Fruit fly (Drosophila melanogaster) whole organism, embryonic: ENCODE measurements around the gene COX7B.
A peak's percentile ranks its signal among the peaks of the same experiment; 100 is the strongest.

ENCODE experiments used
- CG12769 ChIP-seq: fragments of 200-800 bp; sonication (Bioruptor generic); optimal IDR thresholded peaks from 2 replicates; lab custom pipeline; 2019; ENCODE audit warnings: missing biosample characterization, mild to moderate bottlenecking, missing genetic modification characterization, moderate library complexity
- CG1603 ChIP-seq: fragments of 200-800 bp; sonication (Bioruptor generic); optimal IDR thresholded peaks from 2 replicates; lab custom pipeline; 2019; ENCODE audit warnings: missing biosample characterization, mild to moderate bottlenecking, missing genetic modification characterization, moderate library complexity
- CG2678 ChIP-seq: fragments of 200-800 bp; sonication (Bioruptor generic); optimal IDR thresholded peaks from 3 replicates; lab custom pipeline; 2019; ENCODE audit warnings: missing biosample characterization, mild to moderate bottlenecking, missing genetic modification characterization, moderate library complexity
- CG30403 ChIP-seq: fragments of 200-800 bp; sonication (Bioruptor generic); optimal IDR thresholded peaks from 3 replicates; lab custom pipeline; 2016; ENCODE audit warnings: missing biosample characterization, missing genetic modification characterization
- CG31441 ChIP-seq: fragments of 200-800 bp; sonication (Bioruptor generic); IDR thresholded peaks from 2 replicates; pipeline ENCODE4 v1.3.6; 2022; ENCODE audit warnings: missing biosample characterization, missing genetic modification characterization
- CG34422 ChIP-seq: fragments of 200-800 bp; sonication (Bioruptor generic); IDR thresholded peaks from 3 replicates; pipeline ENCODE4 v1.3.6; 2022; ENCODE audit warnings: missing biosample characterization, missing genetic modification characterization
- CG4617 ChIP-seq: fragments of 200-800 bp; sonication (Bioruptor generic); optimal IDR thresholded peaks from 3 replicates; lab custom pipeline; 2016; ENCODE audit warnings: missing biosample characterization, missing genetic modification characterization, borderline replicate concordance
- CG4854 ChIP-seq: fragments of 200-800 bp; sonication (Bioruptor generic); optimal IDR thresholded peaks from 2 replicates; lab custom pipeline; 2016; ENCODE audit warnings: missing biosample characterization, missing genetic modification characterization, inconsistent platforms
- CG5245 ChIP-seq: fragments of 200-800 bp; sonication (Bioruptor generic); optimal IDR thresholded peaks from 3 replicates; lab custom pipeline; 2016; ENCODE audit warnings: missing biosample characterization, missing genetic modification characterization
- CG6654 ChIP-seq: fragments of 200-800 bp; sonication (Bioruptor generic); optimal IDR thresholded peaks from 2 replicates; lab custom pipeline; 2017; ENCODE audit warnings: missing biosample characterization, mild to moderate bottlenecking, missing genetic modification characterization
- CG6689 ChIP-seq: fragments of 200-800 bp; sonication (Bioruptor generic); IDR thresholded peaks from 2 replicates; pipeline ENCODE4 v1.3.6; 2022; ENCODE audit warnings: missing biosample characterization, missing genetic modification characterization
- CG7271 ChIP-seq: fragments of 200-800 bp; sonication (Bioruptor generic); optimal IDR thresholded peaks from 2 replicates; lab custom pipeline; 2018; ENCODE audit warnings: missing biosample characterization, mild to moderate bottlenecking, missing genetic modification characterization, moderate library complexity
- CG7556 ChIP-seq: fragments of 200-800 bp; sonication (Bioruptor generic); optimal IDR thresholded peaks from 2 replicates; lab custom pipeline; 2017; ENCODE audit warnings: missing biosample characterization, mild to moderate bottlenecking, missing genetic modification characterization
- CoRest ChIP-seq: fragments of 200-800 bp; sonication (Bioruptor generic); optimal IDR thresholded peaks from 3 replicates; lab custom pipeline; 2018; ENCODE audit warnings: missing biosample characterization, mild to moderate bottlenecking, missing genetic modification characterization, moderate library complexity
- Dek ChIP-seq: fragments of 200-800 bp; sonication (Bioruptor generic); optimal IDR thresholded peaks from 3 replicates; lab custom pipeline; 2019; ENCODE audit warnings: missing biosample characterization, mild to moderate bottlenecking, missing genetic modification characterization, moderate library complexity
- E2f2 ChIP-seq: fragments of 200-800 bp; sonication (Bioruptor generic); IDR thresholded peaks from 2 replicates; pipeline ENCODE4 v1.3.6; 2022; ENCODE audit warnings: missing biosample characterization, missing genetic modification characterization
- Ets97D ChIP-seq: fragments of 200-800 bp; sonication (Bioruptor generic); optimal IDR thresholded peaks from 3 replicates; lab custom pipeline; 2016; ENCODE audit warnings: missing biosample characterization, missing genetic modification characterization
- H2.0 ChIP-seq: fragments of 200-800 bp; sonication (Bioruptor generic); IDR thresholded peaks from 2 replicates; pipeline ENCODE4 v1.3.6; 2022; ENCODE audit warnings: missing biosample characterization, missing genetic modification characterization
- HLH3B ChIP-seq: fragments of 200-800 bp; sonication (Bioruptor generic); IDR thresholded peaks from 2 replicates; pipeline ENCODE4 v1.3.6; 2022; ENCODE audit warnings: missing biosample characterization, missing genetic modification characterization
- HLHmδ ChIP-seq: fragments of 200-800 bp; sonication (Bioruptor generic); optimal IDR thresholded peaks from 2 replicates; lab custom pipeline; 2018; ENCODE audit warnings: missing biosample characterization, mild to moderate bottlenecking, missing genetic modification characterization, moderate library complexity
- HmgD ChIP-seq: fragments of 200-800 bp; sonication (Bioruptor generic); optimal IDR thresholded peaks from 3 replicates; lab custom pipeline; 2016; ENCODE audit warnings: missing biosample characterization, missing genetic modification characterization
- HmgZ ChIP-seq: fragments of 200-800 bp; sonication (Bioruptor generic); optimal IDR thresholded peaks from 2 replicates; lab custom pipeline; 2018; ENCODE audit warnings: missing biosample characterization, mild to moderate bottlenecking, missing genetic modification characterization
- Hmr ChIP-seq: fragments of 200-800 bp; sonication (Bioruptor generic); optimal IDR thresholded peaks from 3 replicates; lab custom pipeline; 2017; ENCODE audit warnings: mild to moderate bottlenecking, missing biosample characterization, missing genetic modification reagents, missing genetic modification characterization
- Hmx ChIP-seq: fragments of 200-800 bp; sonication (Bioruptor generic); optimal IDR thresholded peaks from 2 replicates; lab custom pipeline; 2016; ENCODE audit warnings: missing biosample characterization, missing genetic modification characterization
- Hr39 ChIP-seq: fragments of >200 bp; optimal IDR thresholded peaks from 2 replicates; lab custom pipeline; 2017
- Hr51 ChIP-seq, 2 experiments: fragments of 200-800 bp; sonication (Bioruptor generic); optimal IDR thresholded peaks; 2 replicates in 1 of 2; 3 replicates in 1 of 2; lab custom pipeline; 2016 to 2018; ENCODE audit warnings: missing biosample characterization in 2 of 2, missing genetic modification characterization in 2 of 2, mild to moderate bottlenecking in 1 of 2, moderate library complexity in 1 of 2
- Jarid2 ChIP-seq: fragments of 200-800 bp; sonication (Bioruptor generic); optimal IDR thresholded peaks from 3 replicates; lab custom pipeline; 2017; ENCODE audit warnings: mild to moderate bottlenecking, missing biosample characterization, missing genetic modification reagents, missing genetic modification characterization
- Myb ChIP-seq: fragments of 200-800 bp; sonication (Bioruptor generic); optimal IDR thresholded peaks from 2 replicates; lab custom pipeline; 2016; ENCODE audit warnings: missing biosample characterization, missing genetic modification characterization
- Nf-YA ChIP-seq: fragments of 200-800 bp; sonication (Bioruptor generic); IDR thresholded peaks from 2 replicates; pipeline ENCODE4 v1.3.6; 2022; ENCODE audit warnings: missing biosample characterization, missing genetic modification characterization
- Nf-YC ChIP-seq: fragments of 200-800 bp; optimal IDR thresholded peaks from 3 replicates; lab custom pipeline; 2019; ENCODE audit warnings: missing biosample characterization, mild to moderate bottlenecking, missing genetic modification characterization, moderate library complexity
- Opbp ChIP-seq: fragments of 200-800 bp; sonication (Bioruptor generic); IDR thresholded peaks from 3 replicates; pipeline ENCODE4 v1.3.6; 2022; ENCODE audit warnings: missing biosample characterization, missing genetic modification characterization; ENCODE audit not compliant: partially characterized antibody
- Optix ChIP-seq: fragments of 200-800 bp; sonication (Bioruptor generic); IDR thresholded peaks from 3 replicates; pipeline ENCODE4 v1.3.6; 2022; ENCODE audit warnings: missing biosample characterization, missing genetic modification characterization
- Ptx1 ChIP-seq: fragments of 200-800 bp; sonication (Bioruptor generic); IDR thresholded peaks from 2 replicates; pipeline ENCODE4 v1.3.6; 2022; ENCODE audit warnings: missing biosample characterization, missing genetic modification characterization
- Scr ChIP-seq: fragments of 200-800 bp; sonication (Bioruptor generic); IDR thresholded peaks from 2 replicates; pipeline ENCODE4 v1.3.6; 2022; ENCODE audit warnings: missing biosample characterization, missing genetic modification characterization; ENCODE audit not compliant: partially characterized antibody
- Sry-δ ChIP-seq: fragments of 200-800 bp; sonication (Bioruptor generic); optimal IDR thresholded peaks from 2 replicates; lab custom pipeline; 2016; ENCODE audit warnings: missing biosample characterization, missing genetic modification characterization
- aop ChIP-seq: fragments of 200-800 bp; sonication (Bioruptor generic); IDR thresholded peaks from 2 replicates; pipeline ENCODE4 v1.3.6; 2022; ENCODE audit warnings: missing biosample characterization, missing genetic modification characterization
- ara ChIP-seq: fragments of 200-800 bp; sonication (Bioruptor generic); IDR thresholded peaks from 2 replicates; pipeline ENCODE4 v1.3.6; 2022; ENCODE audit warnings: missing biosample characterization, missing genetic modification characterization
- ci ChIP-seq: fragments of 200-800 bp; sonication (Bioruptor generic); IDR thresholded peaks from 3 replicates; pipeline ENCODE4 v1.3.6; 2022; ENCODE audit warnings: missing biosample characterization, missing genetic modification characterization
- dysf ChIP-seq: fragments of 200-800 bp; sonication (Bioruptor generic); IDR thresholded peaks from 3 replicates; pipeline ENCODE4 v1.3.6; 2022; ENCODE audit warnings: missing biosample characterization, missing genetic modification characterization
- gem ChIP-seq: fragments of 200-800 bp; sonication (Bioruptor generic); optimal IDR thresholded peaks from 2 replicates; lab custom pipeline; 2019; ENCODE audit warnings: missing biosample characterization, mild to moderate bottlenecking, missing genetic modification characterization, moderate library complexity
- jumu ChIP-seq: fragments of 200-800 bp; sonication (Bioruptor generic); optimal IDR thresholded peaks from 3 replicates; lab custom pipeline; 2016; ENCODE audit warnings: missing biosample characterization, missing genetic modification characterization
- klu ChIP-seq: fragments of 200-800 bp; sonication (Bioruptor generic); IDR thresholded peaks from 2 replicates; pipeline ENCODE4 v1.3.6; 2022; ENCODE audit warnings: missing biosample characterization, missing genetic modification characterization
- lmd ChIP-seq: fragments of 200-800 bp; sonication (Bioruptor generic); IDR thresholded peaks from 2 replicates; pipeline ENCODE4 v1.3.6; 2022; ENCODE audit warnings: missing biosample characterization, missing genetic modification characterization
- nerfin-1 ChIP-seq: fragments of 200-800 bp; sonication (Bioruptor generic); optimal IDR thresholded peaks from 3 replicates; lab custom pipeline; 2019; ENCODE audit warnings: missing biosample characterization, mild to moderate bottlenecking, missing genetic modification characterization, moderate library complexity
- tio ChIP-seq: fragments of 200-800 bp; sonication (Bioruptor generic); optimal IDR thresholded peaks from 2 replicates; lab custom pipeline; 2017; ENCODE audit warnings: missing biosample characterization, missing genetic modification characterization, inconsistent platforms
- usp ChIP-seq: fragments of >200 bp; optimal IDR thresholded peaks from 2 replicates; lab custom pipeline; 2017; ENCODE audit warnings: missing biosample characterization, missing genetic modification characterization

Gene COX7B

DNA sequence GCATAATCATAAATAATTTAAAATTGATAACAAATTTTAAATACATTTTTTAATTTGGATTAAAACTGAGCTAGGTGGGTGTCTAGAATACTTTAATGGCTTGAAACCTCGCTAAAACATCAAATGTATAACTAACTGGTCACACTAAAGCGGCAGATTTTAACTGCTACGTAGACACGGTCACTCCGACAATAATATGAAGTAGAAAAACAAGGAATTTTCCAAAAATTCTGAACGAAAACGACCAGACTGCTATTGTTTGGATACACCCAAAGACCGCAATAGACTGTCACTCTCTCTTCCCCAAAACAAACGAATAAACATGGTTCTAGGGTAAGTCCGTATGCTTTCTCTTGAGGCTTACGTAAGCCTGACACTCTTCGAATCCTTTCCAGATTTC lies 40.5 kb downstream of the COX7B start, which contains the start of gene QIL1 (continued):
- TF ChIP-seq tio (GFP tag; lab: Kevin White, UChicago) (no peak), ara (GFP tag; lab: Robert Waterston, UW) (no peak), CG34422 (GFP tag; lab: Robert Waterston, UW) (no peak), Jarid2 (peak; percentile 29), CG30403 (GFP tag; lab: Kevin White, UChicago) (no peak), gem (tag; lab: Kevin White, UChicago) (peak; percentile 16), klu (GFP tag; lab: Robert Waterston, UW) (no peak), E2f2 (GFP tag; lab: Robert Waterston, UW) (peak; percentile 64), Hmx (GFP tag; lab: Kevin White, UChicago) (no peak), HmgD (GFP tag; lab: Kevin White, UChicago) (no peak), Optix (GFP tag; lab: Robert Waterston, UW) (no peak), Hr51 (GFP tag; optimal IDR thresholded peaks at IDR 0.05; lab: Kevin White, UChicago) (no peak), CG4617 (GFP tag; lab: Kevin White, UChicago) (peak; percentile 90), Ptx1 (GFP tag; lab: Robert Waterston, UW) (no peak), H2.0 (GFP tag; lab: Robert Waterston, UW) (no peak), Hmr (GFP tag; lab: Kevin White, UChicago) (peak; percentile 43), CG7271 (no peak), lmd (GFP tag; lab: Robert Waterston, UW) (no peak), Dek (peak; percentile 46), CG7556 (no peak), Nf-YC (peak; percentile 14), HmgZ (tag; lab: Kevin White, UChicago) (peak; percentile 66), Myb (peak; percentile 26), CG31441 (GFP tag; lab: Robert Waterston, UW) (0 out of 2 replicates have a peak, but pooled peaks have one; percentile 31), jumu (GFP tag; lab: Kevin White, UChicago) (no peak), Sry-δ (peak; percentile 31), Scr (GFP tag; lab: Robert Waterston, UW) (peak; percentile 10; the same call in 1 of the 2 replicates), usp (GFP tag; lab: Kevin White, UChicago) (no peak), dysf (no peak), CG12769 (tag; lab: Kevin White, UChicago) (peak; percentile 9), CG4854 (GFP tag; lab: Kevin White, UChicago) (no peak), HLH3B (no peak), CG6654 (GFP tag; lab: Kevin White, UChicago) (no peak), CG6689 (GFP tag; lab: Robert Waterston, UW) (no peak), ci (GFP tag; lab: Robert Waterston, UW) (no peak), CG2678 (no peak), aop (no peak), Ets97D (GFP tag; lab: Kevin White, UChicago) (peak; percentile 65), CoRest (tag; lab: Kevin White, UChicago) (peak; percentile 42), CG1603 (peak; percentile 66), Opbp (GFP tag; lab: Robert Waterston, UW) (peak; percentile 22; the same call in 1 of the 3 replicates), HLHmδ (GFP tag; lab: Kevin White, UChicago) (no peak), CG5245 (GFP tag; lab: Kevin White, UChicago) (no peak), Nf-YA (GFP tag; lab: Robert Waterston, UW) (no peak), Hr39 (lab: Kevin White, UChicago) (no peak), nerfin-1 (tag; lab: Kevin White, UChicago) (no peak)
